5 worm cellular contexts compared by ENCODE assay signal in the genomic region with DNA sequence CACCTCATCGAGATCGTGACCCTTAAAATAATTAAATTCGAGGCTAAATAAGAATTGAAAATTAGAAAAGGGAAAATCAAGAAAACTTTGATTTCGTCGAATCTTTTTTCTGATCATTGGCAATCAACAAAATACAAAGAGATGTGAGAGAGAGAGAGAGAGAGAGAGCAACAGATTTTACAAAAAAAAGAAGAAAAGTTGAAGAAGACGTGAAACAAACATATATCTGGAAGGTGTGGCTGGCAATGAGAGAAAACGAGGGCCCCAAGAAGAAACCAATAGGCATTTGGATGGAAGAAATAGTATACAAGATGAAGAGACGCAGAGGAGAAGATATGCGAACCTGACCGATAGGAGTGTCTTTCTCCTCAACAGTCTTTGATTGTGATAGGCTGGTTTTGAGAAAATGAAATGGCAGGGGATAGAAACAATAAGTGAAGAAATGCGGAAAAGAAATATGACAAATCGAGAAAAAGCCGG.
TF ChIP-seq lines count a peak whose summit lies in the region.

A gene (minus strand): TSS at position 51 of the 480 bp plus-strand sequence.

TF ChIP-seq in whole organism, L1 larva, 84 proteins besides CTCF, POLR2A, EP300 and RAD21 (continues in another document):
- TF ChIP-seq ama-1 (optimal IDR thresholded peaks at IDR 0.05; lab: Kevin White, UChicago) (no peak), C16A3.4 (tag; optimal IDR thresholded peaks at IDR 0.05; lab: Kevin White, UChicago) (no peak), nhr-85 (tag; lab: Kevin White, UChicago) (peak; percentile 85), tbx-2 (tag; optimal IDR thresholded peaks at IDR 0.05; lab: Kevin White, UChicago) (peak; percentile 17), zag-1 (tag; optimal IDR thresholded peaks at IDR 0.05; lab: Kevin White, UChicago) (no peak), fos-1 (tag; optimal IDR thresholded peaks at IDR 0.05; lab: Kevin White, UChicago) (no peak), elt-3 (tag; optimal IDR thresholded peaks at IDR 0.05; lab: Kevin White, UChicago) (peak in 4 of 6 experiments; percentile 11 to 65 (median 39)), pag-3 (tag; optimal IDR thresholded peaks at IDR 0.05; lab: Kevin White, UChicago; ENCODE audit: borderline replicate concordance, insufficient read depth) (peak; percentile 91), dpl-1 (GFP tag; optimal IDR thresholded peaks at IDR 0.05; lab: Kevin White, UChicago) (peak in 1 of 3 experiments; percentile 15), nhr-90 (tag; optimal IDR thresholded peaks at IDR 0.05; lab: Kevin White, UChicago; ENCODE audit: poor library complexity) (peak; percentile 39), nhr-71 (tag; optimal IDR thresholded peaks at IDR 0.05; lab: Kevin White, UChicago) (peak; percentile 43), dsc-1 (tag; optimal IDR thresholded peaks at IDR 0.05; lab: Kevin White, UChicago) (no peak), grh-1 (GFP tag; IDR thresholded peaks at IDR 0.05; lab: Robert Waterston, UW) (0 out of 2 replicates have a peak, but pooled peaks have one; percentile 11), efl-3 (GFP tag; optimal IDR thresholded peaks at IDR 0.05; lab: Kevin White, UChicago) (no peak), pqm-1 (tag; optimal IDR thresholded peaks at IDR 0.05; lab: Kevin White, UChicago) (no peak), lin-14 (GFP tag; optimal IDR thresholded peaks at IDR 0.05; lab: Kevin White, UChicago) (peak; percentile 72)

TF ChIP-seq in whole organism, L2 larva, 48 proteins besides CTCF, POLR2A, EP300 and RAD21:
- TF ChIP-seq fos-1 (tag; optimal IDR thresholded peaks at IDR 0.05; lab: Kevin White, UChicago) (peak; percentile 8), skn-1 (tag; optimal IDR thresholded peaks at IDR 0.05; lab: Kevin White, UChicago) (no peak), peb-1 (tag; optimal IDR thresholded peaks at IDR 0.05; lab: Kevin White, UChicago) (no peak), blmp-1 (tag; optimal IDR thresholded peaks at IDR 0.05; lab: Kevin White, UChicago; ENCODE audit: insufficient read depth) (peak; percentile 45), nhr-25 (tag; optimal IDR thresholded peaks at IDR 0.05; lab: Kevin White, UChicago) (peak; percentile 37), alr-1 (tag; optimal IDR thresholded peaks at IDR 0.05; lab: Kevin White, UChicago) (no peak), sma-3 (GFP tag; optimal IDR thresholded peaks at IDR 0.05; lab: Kevin White, UChicago) (peak; percentile 59), nhr-11 (tag; optimal IDR thresholded peaks at IDR 0.05; lab: Kevin White, UChicago) (no peak)
TF ChIP-seq in whole organism, L2 larva: peak in this region for 4.

TF ChIP-seq in whole organism, L3 larva, 47 proteins besides CTCF, POLR2A, EP300 and RAD21:
- no peak for TF ChIP-seq nhr-237 (tag; optimal IDR thresholded peaks at IDR 0.05; lab: Kevin White, UChicago)
- TF ChIP-seq nhr-11 (tag; optimal IDR thresholded peaks at IDR 0.05; lab: Kevin White, UChicago) = no peak
- peak; percentile 50 for TF ChIP-seq nfya-1 (tag; optimal IDR thresholded peaks at IDR 0.05; lab: Kevin White, UChicago; ENCODE audit: insufficient read depth)
- no peak for TF ChIP-seq pha-4 (tag; optimal IDR thresholded peaks at IDR 0.05; lab: Kevin White, UChicago)
- no peak for TF ChIP-seq fkh-2 (tag; optimal IDR thresholded peaks at IDR 0.05; lab: Kevin White, UChicago)
- peak; percentile 11 for TF ChIP-seq nhr-25 (tag; optimal IDR thresholded peaks at IDR 0.05; lab: Kevin White, UChicago)
- TF ChIP-seq ceh-16 (tag; optimal IDR thresholded peaks at IDR 0.05; lab: Kevin White, UChicago) = no peak
- TF ChIP-seq aly-2 (tag; optimal IDR thresholded peaks at IDR 0.05; lab: Kevin White, UChicago) = no peak
- no peak for TF ChIP-seq zag-1 (tag; optimal IDR thresholded peaks at IDR 0.05; lab: Kevin White, UChicago)
- TF ChIP-seq ama-1 (optimal IDR thresholded peaks at IDR 0.05; lab: Kevin White, UChicago) = no peak
- TF ChIP-seq ZK546.5 (tag; optimal IDR thresholded peaks at IDR 0.05; lab: Kevin White, UChicago) = no peak
- TF ChIP-seq ceh-82 (tag; optimal IDR thresholded peaks at IDR 0.05; lab: Kevin White, UChicago) = no peak
- no peak for TF ChIP-seq ztf-11 (tag; optimal IDR thresholded peaks at IDR 0.05; lab: Kevin White, UChicago)

TF ChIP-seq in whole organism, late embryonic, 69 proteins besides CTCF, POLR2A, EP300 and RAD21:
- TF ChIP-seq fkh-6 (tag; optimal IDR thresholded peaks at IDR 0.05; lab: Kevin White, UChicago) = no peak
- TF ChIP-seq nfya-1 (tag; optimal IDR thresholded peaks at IDR 0.05; lab: Kevin White, UChicago) = peak; percentile 18
- TF ChIP-seq odd-2 (tag; optimal IDR thresholded peaks at IDR 0.05; lab: Kevin White, UChicago) = no peak

TF ChIP-seq in whole organism, young adult, 124 proteins besides CTCF, POLR2A, EP300 and RAD21:
- no peak for TF ChIP-seq sdz-38 (tag; optimal IDR thresholded peaks at IDR 0.05; lab: Kevin White, UChicago)
- peak; percentile 78 for TF ChIP-seq hmg-1.2 (GFP tag; IDR thresholded peaks at IDR 0.05; lab: Robert Waterston, UW)
- TF ChIP-seq B0035.1 (tag; optimal IDR thresholded peaks at IDR 0.05; lab: Kevin White, UChicago) = no peak
- no peak for TF ChIP-seq ztf-3 (GFP tag; optimal IDR thresholded peaks at IDR 0.05; lab: Kevin White, UChicago)
